Worm (Caenorhabditis elegans) whole organism, young adult: Measurements from ENCODE around the gene tbx-7.

Experiments
- ama-1 ChIP-seq, 3 experiments: fragments of 150-350 bp in 1 of 3; sonication (generic microtip) in 2 of 3; optimal IDR thresholded peaks; 2 replicates each; lab custom pipeline; 2014 to 2018; ENCODE audit warnings: missing biosample characterization in 2 of 3, missing genetic modification characterization in 2 of 3, missing genetic modification reagents in 2 of 3
- ccch-3 ChIP-seq: fragments of 200-800 bp; sonication (Bioruptor generic); optimal IDR thresholded peaks from 2 replicates; lab custom pipeline; 2018; ENCODE audit warnings: mild to moderate bottlenecking, missing genetic modification characterization, missing compliant biosample characterization
- ekl-4 ChIP-seq: fragments of 200-800 bp; sonication (Bioruptor generic); IDR thresholded peaks from 2 replicates; pipeline ENCODE4 v1.3.6; 2022; ENCODE audit warnings: missing genetic modification reagents, missing genetic modification characterization, missing compliant biosample characterization
- ets-4 ChIP-seq: fragments of 200-800 bp; sonication (Bioruptor generic); optimal IDR thresholded peaks from 2 replicates; lab custom pipeline; 2018; ENCODE audit warnings: mild to moderate bottlenecking, missing genetic modification characterization, missing compliant biosample characterization
- madf-10 ChIP-seq: sonication (generic microtip); optimal IDR thresholded peaks from 2 replicates; lab custom pipeline; 2016; ENCODE audit warnings: mild to moderate bottlenecking, missing genetic modification characterization, missing compliant biosample characterization
- nhr-179 ChIP-seq: sonication (generic microtip); optimal IDR thresholded peaks from 2 replicates; lab custom pipeline; 2016; ENCODE audit warnings: mild to moderate bottlenecking, missing genetic modification characterization, missing compliant biosample characterization
- ztf-6 ChIP-seq: fragments of 200-800 bp; sonication (Bioruptor generic); IDR thresholded peaks from 2 replicates; pipeline ENCODE4 v1.3.6; 2022; ENCODE audit warnings: missing genetic modification reagents, missing genetic modification characterization, missing compliant biosample characterization

DNA sequence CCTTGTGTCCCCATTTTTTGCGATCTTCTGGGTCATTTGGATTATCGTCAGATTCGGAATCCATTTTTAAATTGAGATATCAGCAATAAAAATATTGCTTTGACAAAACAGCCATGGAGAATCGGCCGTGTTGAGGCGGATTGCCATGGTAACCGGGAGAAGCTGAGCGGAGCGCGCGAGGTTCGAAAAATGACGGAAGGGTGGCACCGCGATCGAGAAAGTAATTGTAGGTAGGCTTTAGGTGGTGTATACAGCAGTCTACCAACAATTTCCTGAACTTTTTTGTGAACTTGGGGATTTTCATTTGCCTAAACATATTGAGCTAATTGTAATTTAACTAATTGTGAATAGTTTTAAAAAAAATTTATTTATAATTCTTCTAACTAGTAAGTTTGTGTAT lies 11.0 kb upstream of the tbx-7 start, which contains the start of gene ift-139:
- TF ChIP-seq ama-1 (optimal IDR thresholded peaks at IDR 0.05; lab: Kevin White, UChicago) (no peak), ama-1 (GFP tag; optimal IDR thresholded peaks at IDR 0.05; lab: Kevin White, UChicago) (no peak), nhr-179 (no peak), ccch-3 (GFP tag; lab: Kevin White, UChicago) (no peak), ztf-6 (GFP tag; lab: Robert Waterston, UW) (no peak), ekl-4 (no peak), ets-4 (GFP tag; lab: Kevin White, UChicago) (no peak), madf-10 (tag; lab: Kevin White, UChicago) (no peak)
